Fruit fly (Drosophila melanogaster) whole organism, embryonic: Measurements from ENCODE around the gene nudC.
A peak's percentile ranks its signal among the peaks of the same experiment; 100 is the strongest.

Source experiments
- Awh ChIP-seq: fragments of 200-800 bp; sonication (Bioruptor generic); IDR thresholded peaks from 2 replicates; pipeline ENCODE4, ENCODE4 v1.3.6; 2022; ENCODE audit warnings: missing biosample characterization, missing genetic modification characterization
- C15 ChIP-seq: fragments of 200-800 bp; sonication (Bioruptor generic); IDR thresholded peaks from 3 replicates; pipeline ENCODE4 v1.3.6; 2022; ENCODE audit warnings: missing biosample characterization, missing genetic modification characterization
- CG10565 ChIP-seq: fragments of 200-800 bp; sonication (Bioruptor generic); optimal IDR thresholded peaks from 3 replicates; lab custom pipeline; 2016; ENCODE audit warnings: missing biosample characterization, mild to moderate bottlenecking, missing genetic modification characterization
- CG11560 ChIP-seq: fragments of 200-800 bp; sonication (Bioruptor generic); IDR thresholded peaks from 3 replicates; pipeline ENCODE4 v1.3.6; 2022; ENCODE audit warnings: missing biosample characterization, missing genetic modification characterization
- CG12219 ChIP-seq: fragments of 200-800 bp; sonication (Bioruptor generic); optimal IDR thresholded peaks from 3 replicates; lab custom pipeline; 2018; ENCODE audit warnings: missing biosample characterization, mild to moderate bottlenecking, missing genetic modification characterization
- CG14667 ChIP-seq: fragments of 200-800 bp; sonication (Bioruptor generic); IDR thresholded peaks from 2 replicates; pipeline ENCODE4 v1.3.6; 2022; ENCODE audit warnings: missing biosample characterization, missing genetic modification characterization
- CG14710 ChIP-seq: fragments of 200-800 bp; sonication (Bioruptor generic); optimal IDR thresholded peaks from 3 replicates; lab custom pipeline; 2019; ENCODE audit warnings: missing biosample characterization, mild to moderate bottlenecking, missing genetic modification characterization, moderate library complexity
- CG15011 ChIP-seq: fragments of 200-800 bp; sonication (Bioruptor generic); optimal IDR thresholded peaks from 3 replicates; lab custom pipeline; 2018; ENCODE audit warnings: missing biosample characterization, mild to moderate bottlenecking, missing genetic modification characterization
- CG16813 ChIP-seq: fragments of 200-800 bp; sonication (Bioruptor generic); IDR thresholded peaks from 3 replicates; pipeline ENCODE4 v1.3.6; 2022; ENCODE audit warnings: missing biosample characterization, missing genetic modification characterization; ENCODE audit not compliant: partially characterized antibody
- CG17186 ChIP-seq: fragments of 200-800 bp; sonication (Bioruptor generic); optimal IDR thresholded peaks from 3 replicates; lab custom pipeline; 2017; ENCODE audit warnings: missing biosample characterization, missing genetic modification reagents, missing genetic modification characterization
- CG17328 ChIP-seq: fragments of 200-800 bp; sonication (Bioruptor generic); IDR thresholded peaks from 2 replicates; pipeline ENCODE4 v1.3.6; 2022; ENCODE audit warnings: missing biosample characterization, missing genetic modification characterization
- CG17359 ChIP-seq: fragments of 200-800 bp; sonication (Bioruptor generic); optimal IDR thresholded peaks from 3 replicates; lab custom pipeline; 2018; ENCODE audit warnings: missing biosample characterization, mild to moderate bottlenecking, missing genetic modification characterization, moderate library complexity
- CG17385 ChIP-seq: fragments of 200-800 bp; sonication (Bioruptor generic); optimal IDR thresholded peaks from 3 replicates; lab custom pipeline; 2018; ENCODE audit warnings: missing biosample characterization, mild to moderate bottlenecking, missing genetic modification characterization
- CG18764 ChIP-seq: fragments of 200-800 bp; sonication (Bioruptor generic); optimal IDR thresholded peaks from 3 replicates; lab custom pipeline; 2016; ENCODE audit warnings: missing biosample characterization, missing genetic modification characterization
- CG2129 ChIP-seq: fragments of 200-800 bp; sonication (Bioruptor generic); IDR thresholded peaks from 2 replicates; pipeline ENCODE4 v1.3.6; 2022; ENCODE audit warnings: missing biosample characterization, missing genetic modification characterization; ENCODE audit not compliant: partially characterized antibody
- CG2678 ChIP-seq: fragments of 200-800 bp; sonication (Bioruptor generic); optimal IDR thresholded peaks from 3 replicates; lab custom pipeline; 2019; ENCODE audit warnings: missing biosample characterization, mild to moderate bottlenecking, missing genetic modification characterization, moderate library complexity
- CG3065 ChIP-seq: fragments of 200-800 bp; sonication (Bioruptor generic); optimal IDR thresholded peaks from 2 replicates; lab custom pipeline; 2016; ENCODE audit warnings: missing biosample characterization, missing genetic modification characterization
- CG3281 ChIP-seq: fragments of 200-800 bp; sonication (Bioruptor generic); optimal IDR thresholded peaks from 3 replicates; lab custom pipeline; 2017; ENCODE audit warnings: missing biosample characterization, mild to moderate bottlenecking, missing genetic modification characterization
- CG34224 ChIP-seq: fragments of 200-800 bp; sonication (Bioruptor generic); IDR thresholded peaks from 3 replicates; pipeline ENCODE4 v1.3.6; 2022; ENCODE audit warnings: missing biosample characterization, missing genetic modification characterization; ENCODE audit not compliant: partially characterized antibody
- CG4820 ChIP-seq: fragments of 200-800 bp; sonication (Bioruptor generic); optimal IDR thresholded peaks from 3 replicates; lab custom pipeline; 2016; ENCODE audit warnings: missing biosample characterization, missing genetic modification characterization
- CG6654 ChIP-seq: fragments of 200-800 bp; sonication (Bioruptor generic); optimal IDR thresholded peaks from 2 replicates; lab custom pipeline; 2017; ENCODE audit warnings: missing biosample characterization, mild to moderate bottlenecking, missing genetic modification characterization
- CG6689 ChIP-seq: fragments of 200-800 bp; sonication (Bioruptor generic); IDR thresholded peaks from 2 replicates; pipeline ENCODE4 v1.3.6; 2022; ENCODE audit warnings: missing biosample characterization, missing genetic modification characterization
- CG7839 ChIP-seq: fragments of 200-800 bp; sonication (Bioruptor generic); optimal IDR thresholded peaks from 3 replicates; lab custom pipeline; 2018; ENCODE audit warnings: missing biosample characterization, mild to moderate bottlenecking, missing genetic modification characterization, moderate library complexity
- CG7963 ChIP-seq: fragments of 200-800 bp; sonication (Bioruptor generic); IDR thresholded peaks from 3 replicates; pipeline ENCODE4 v1.3.6; 2022; ENCODE audit warnings: missing biosample characterization, missing genetic modification characterization; ENCODE audit not compliant: partially characterized antibody
- CG8290 ChIP-seq, 3 experiments: fragments of 200-800 bp; sonication (Bioruptor generic); optimal IDR thresholded peaks; 2 replicates each; lab custom pipeline; 2016 to 2019; ENCODE audit warnings: missing biosample characterization in 3 of 3, missing genetic modification characterization in 3 of 3, mild to moderate bottlenecking in 2 of 3, moderate library complexity in 1 of 3
- CG8388 ChIP-seq: fragments of 200-800 bp; sonication (Bioruptor generic); optimal IDR thresholded peaks from 2 replicates; lab custom pipeline; 2019; ENCODE audit warnings: missing biosample characterization, mild to moderate bottlenecking, missing genetic modification characterization, moderate library complexity
- CHES-1-like ChIP-seq: fragments of 200-800 bp; sonication (Bioruptor generic); optimal IDR thresholded peaks from 2 replicates; lab custom pipeline; 2016; ENCODE audit warnings: missing biosample characterization, missing genetic modification characterization
- Deaf1 ChIP-seq: fragments of 200-800 bp; optimal IDR thresholded peaks from 3 replicates; lab custom pipeline; 2019; ENCODE audit warnings: missing biosample characterization, mild to moderate bottlenecking, missing genetic modification characterization, moderate library complexity
- Dp ChIP-seq: fragments of 200-800 bp; sonication (Bioruptor generic); optimal IDR thresholded peaks from 2 replicates; lab custom pipeline; 2018; ENCODE audit warnings: missing biosample characterization, mild to moderate bottlenecking, missing genetic modification characterization, moderate library complexity
- Dref ChIP-seq: fragments of 200-800 bp; sonication (Bioruptor generic); IDR thresholded peaks from 2 replicates; pipeline ENCODE4 v1.3.6; 2022; ENCODE audit warnings: missing biosample characterization, missing genetic modification characterization
- HLH3B ChIP-seq: fragments of 200-800 bp; sonication (Bioruptor generic); IDR thresholded peaks from 2 replicates; pipeline ENCODE4 v1.3.6; 2022; ENCODE audit warnings: missing biosample characterization, missing genetic modification characterization
- Kr ChIP-seq: fragments of 200-800 bp; sonication (Bioruptor generic); optimal IDR thresholded peaks from 2 replicates; lab custom pipeline; 2017; ENCODE audit warnings: missing biosample characterization, mild to moderate bottlenecking, missing genetic modification characterization
- Lpt ChIP-seq: fragments of >200 bp; optimal IDR thresholded peaks from 2 replicates; lab custom pipeline; 2018; ENCODE audit warnings: missing biosample characterization, missing genetic modification characterization
- MESR4 ChIP-seq: fragments of 200-800 bp; sonication (Bioruptor generic); optimal IDR thresholded peaks from 2 replicates; lab custom pipeline; 2018; ENCODE audit warnings: missing biosample characterization, mild to moderate bottlenecking, missing genetic modification characterization, moderate library complexity
- Sin3A ChIP-seq: fragments of >200 bp; optimal IDR thresholded peaks from 2 replicates; lab custom pipeline; 2018
- Trl ChIP-seq, 3 experiments: fragments of >200 bp in 2 of 3; fragments of 200-800 bp in 1 of 3; sonication (Bioruptor generic) in 1 of 3; optimal IDR thresholded peaks; 2 replicates in 1 of 3; 3 replicates in 2 of 3; lab custom pipeline; 2016 to 2017; ENCODE audit warnings: missing biosample characterization in 1 of 3, missing genetic modification characterization in 1 of 3
- abd-A ChIP-seq: fragments of 200-800 bp; sonication (Bioruptor generic); optimal IDR thresholded peaks from 3 replicates; lab custom pipeline; 2019; ENCODE audit warnings: missing biosample characterization, mild to moderate bottlenecking, missing genetic modification characterization, moderate library complexity
- bbx ChIP-seq: fragments of 200-800 bp; sonication (Bioruptor generic); IDR thresholded peaks from 2 replicates; pipeline ENCODE4 v1.3.6; 2022; ENCODE audit warnings: missing biosample characterization, missing genetic modification characterization; ENCODE audit not compliant: partially characterized antibody
- bowl ChIP-seq: fragments of 200-800 bp; sonication (Bioruptor generic); IDR thresholded peaks from 2 replicates; pipeline ENCODE4 v1.3.6; 2022; ENCODE audit warnings: missing biosample characterization, missing genetic modification characterization
- emc ChIP-seq: fragments of 200-800 bp; sonication (Bioruptor generic); optimal IDR thresholded peaks from 2 replicates; lab custom pipeline; 2016; ENCODE audit warnings: missing biosample characterization, missing genetic modification characterization
- gem ChIP-seq: fragments of 200-800 bp; sonication (Bioruptor generic); optimal IDR thresholded peaks from 2 replicates; lab custom pipeline; 2019; ENCODE audit warnings: missing biosample characterization, mild to moderate bottlenecking, missing genetic modification characterization, moderate library complexity
- grau ChIP-seq: fragments of 200-800 bp; optimal IDR thresholded peaks from 3 replicates; lab custom pipeline; 2019; ENCODE audit warnings: missing biosample characterization, mild to moderate bottlenecking, missing genetic modification characterization, moderate library complexity
- ken ChIP-seq: fragments of 200-800 bp; sonication (Bioruptor generic); IDR thresholded peaks from 3 replicates; pipeline ENCODE4 v1.3.6; 2022; ENCODE audit warnings: missing biosample characterization, missing genetic modification characterization
- knrl ChIP-seq: fragments of 200-800 bp; sonication (Bioruptor generic); IDR thresholded peaks from 3 replicates; pipeline ENCODE4 v1.3.6; 2022; ENCODE audit warnings: missing biosample characterization, missing genetic modification characterization; ENCODE audit not compliant: partially characterized antibody
- lov ChIP-seq, 2 experiments: fragments of 200-800 bp in 1 of 2; fragments of >200 bp in 1 of 2; sonication (Bioruptor generic) in 1 of 2; IDR thresholded peaks in 1 of 2; optimal IDR thresholded peaks in 1 of 2; 2 replicates in 1 of 2; 3 replicates in 1 of 2; pipeline versions ENCODE4 v1.3.6 to Lab custom; 2017 to 2022; ENCODE audit warnings: missing biosample characterization in 1 of 2, missing genetic modification characterization in 1 of 2
- sim ChIP-seq: fragments of 200-800 bp; sonication (Bioruptor generic); IDR thresholded peaks from 2 replicates; pipeline ENCODE4 v1.3.6; 2022; ENCODE audit warnings: missing biosample characterization, missing genetic modification characterization
- stwl ChIP-seq: fragments of 200-800 bp; sonication (Bioruptor generic); optimal IDR thresholded peaks from 3 replicates; lab custom pipeline; 2018; ENCODE audit warnings: missing biosample characterization, mild to moderate bottlenecking, missing genetic modification characterization, moderate library complexity
- ttk ChIP-seq: fragments of 200-800 bp; sonication (Bioruptor generic); IDR thresholded peaks from 2 replicates; pipeline ENCODE4 v2.1.2; 2022; ENCODE audit warnings: missing biosample characterization, missing genetic modification characterization
- usp ChIP-seq: fragments of >200 bp; optimal IDR thresholded peaks from 2 replicates; lab custom pipeline; 2017; ENCODE audit warnings: missing biosample characterization, missing genetic modification characterization
- zfh2 ChIP-seq: fragments of 200-800 bp; sonication (Bioruptor generic); optimal IDR thresholded peaks from 2 replicates; lab custom pipeline; 2016; ENCODE audit warnings: missing biosample characterization, missing genetic modification characterization

Gene nudC

dm6 chr3L:16862958-16863357 lies 58.2 kb downstream of the nudC start, which contains the start of gene CG9951 (continued):
- TF ChIP-seq CG14710 (peak; percentile 37), CG17385 (GFP tag; lab: Kevin White, UChicago) (no peak), CG6654 (GFP tag; lab: Kevin White, UChicago) (no peak), CG2129 (GFP tag; lab: Robert Waterston, UW) (no peak), CHES-1-like (GFP tag; lab: Kevin White, UChicago) (no peak), CG34224 (GFP tag; lab: Robert Waterston, UW) (no peak), ttk (no peak), CG6689 (GFP tag; lab: Robert Waterston, UW) (no peak), CG16813 (GFP tag; lab: Robert Waterston, UW) (no peak), gem (no peak), bbx (no peak), CG8290 (GFP tag; optimal IDR thresholded peaks at IDR 0.05; lab: Kevin White, UChicago) (no peak), CG8290 (tag; optimal IDR thresholded peaks at IDR 0.05; lab: Kevin White, UChicago) (no peak), grau (tag; lab: Kevin White, UChicago) (no peak), emc (GFP tag; lab: Kevin White, UChicago) (no peak), CG17328 (GFP tag; lab: Robert Waterston, UW) (no peak), CG17186 (GFP tag; lab: Kevin White, UChicago) (no peak), bowl (GFP tag; lab: Robert Waterston, UW) (no peak), lov (optimal IDR thresholded peaks at IDR 0.05; lab: Kevin White, UChicago) (no peak), lov (GFP tag; IDR thresholded peaks at IDR 0.05; lab: Robert Waterston, UW) (no peak), CG3065 (GFP tag; lab: Kevin White, UChicago) (no peak), Sin3A (lab: Kevin White, UChicago) (peak; percentile 10), MESR4 (GFP tag; lab: Kevin White, UChicago) (peak; percentile 84), ken (no peak), Awh (GFP tag; lab: Robert Waterston, UW) (no peak), zfh2 (GFP tag; lab: Kevin White, UChicago) (no peak), CG15011 (GFP tag; lab: Kevin White, UChicago) (no peak), knrl (GFP tag; lab: Robert Waterston, UW) (no peak), CG4820 (no peak), stwl (tag; lab: Kevin White, UChicago) (peak; percentile 78), CG10565 (GFP tag; lab: Kevin White, UChicago) (no peak), Kr (no peak), abd-A (tag; lab: Kevin White, UChicago) (no peak), Dref (GFP tag; lab: Robert Waterston, UW) (no peak), CG12219 (no peak), Dp (peak; percentile 94), C15 (GFP tag; lab: Robert Waterston, UW) (no peak), HLH3B (GFP tag; lab: Robert Waterston, UW) (no peak), CG3281 (no peak), CG2678 (no peak), Deaf1 (tag; lab: Kevin White, UChicago) (no peak), CG11560 (tag; lab: Robert Waterston, UW) (no peak), sim (no peak), Trl (optimal IDR thresholded peaks at IDR 0.05; lab: Kevin White, UChicago) (no peak), Trl (GFP tag; optimal IDR thresholded peaks at IDR 0.05; lab: Kevin White, UChicago) (no peak), CG7963 (GFP tag; lab: Robert Waterston, UW) (no peak), CG18764 (GFP tag; lab: Kevin White, UChicago) (no peak), CG17359 (no peak), CG8388 (GFP tag; lab: Kevin White, UChicago) (no peak), CG14667 (no peak), Lpt (GFP tag; lab: Kevin White, UChicago) (no peak), CG7839 (tag; lab: Kevin White, UChicago) (no peak), usp (no peak)
